Worm (Caenorhabditis elegans): ENCODE results near the gene T21C9.13.

DNA sequence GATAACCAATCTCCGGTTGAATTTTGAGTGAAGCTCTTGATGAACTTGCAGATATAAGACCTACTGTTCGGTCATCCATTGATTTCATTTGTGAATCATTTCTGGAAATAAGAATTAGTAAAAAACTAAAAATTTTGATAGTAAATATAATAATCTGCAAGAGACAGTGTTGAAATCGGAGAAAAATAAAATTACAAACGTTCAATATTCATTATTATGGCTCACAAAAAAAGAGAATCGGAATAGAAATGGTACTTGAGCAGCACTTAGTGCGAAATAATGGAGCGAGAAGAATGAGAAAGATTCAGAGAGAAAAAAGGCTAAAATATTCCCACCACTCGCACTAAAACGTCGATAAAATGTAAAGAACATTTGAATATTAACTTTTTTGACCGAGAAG, 20.7 kb upstream of the T21C9.13 start, which contains the start of gene vps-54:
- TF ChIP-seq elt-2 (tag; optimal IDR thresholded peaks at IDR 0.05) = no peak
- no peak for TF ChIP-seq snpc-4 (tag; optimal IDR thresholded peaks at IDR 0.05)
